Fruit fly (Drosophila melanogaster) whole organism, wandering third instar larva: Measurements from ENCODE around the gene GstD3.

Experiments used
- Abd-B ChIP-seq: fragments of >200 bp; optimal IDR thresholded peaks from 2 replicates; lab custom pipeline; 2017; ENCODE audit warnings: missing biosample characterization, missing genetic modification characterization
- CG32264 ChIP-seq: fragments of 200-800 bp; sonication (Bioruptor generic); optimal IDR thresholded peaks from 2 replicates; lab custom pipeline; 2016; ENCODE audit warnings: missing biosample characterization, missing genetic modification characterization
- CG9705 ChIP-seq: fragments of 200-800 bp; sonication (Bioruptor generic); optimal IDR thresholded peaks from 2 replicates; lab custom pipeline; 2018; ENCODE audit warnings: missing biosample characterization, mild to moderate bottlenecking, missing genetic modification characterization
- CrebA ChIP-seq: fragments of 200-800 bp; sonication (Bioruptor generic); optimal IDR thresholded peaks from 2 replicates; lab custom pipeline; 2016; ENCODE audit warnings: missing biosample characterization, mild to moderate bottlenecking, missing genetic modification characterization, borderline replicate concordance
- Dfd ChIP-seq: fragments of >200 bp; optimal IDR thresholded peaks from 2 replicates; lab custom pipeline; 2017; ENCODE audit warnings: missing biosample characterization, missing genetic modification characterization
- Dif ChIP-seq: fragments of 200-275, 200-300 bp; sonication (Bioruptor generic); optimal IDR thresholded peaks from 2 replicates; lab custom pipeline; 2018; ENCODE audit warnings: missing biosample characterization, missing genetic modification characterization; ENCODE audit not compliant: partially characterized antibody
- GATAd ChIP-seq: sonication (Bioruptor generic); optimal IDR thresholded peaks from 2 replicates; lab custom pipeline; 2016; ENCODE audit warnings: missing biosample characterization, missing genetic modification characterization
- HLH106 ChIP-seq: fragments of 200-800 bp; optimal IDR thresholded peaks from 3 replicates; lab custom pipeline; 2019; ENCODE audit warnings: missing biosample characterization, mild to moderate bottlenecking, missing genetic modification characterization, moderate library complexity
- Hnf4 ChIP-seq: fragments of 200-800 bp; sonication (Bioruptor generic); optimal IDR thresholded peaks from 2 replicates; lab custom pipeline; 2016; ENCODE audit warnings: missing biosample characterization, mild to moderate bottlenecking, missing genetic modification characterization
- Hr78 ChIP-seq: fragments of >200 bp; optimal IDR thresholded peaks from 2 replicates; lab custom pipeline; 2017; ENCODE audit warnings: missing biosample characterization, missing genetic modification characterization
- Hr83 ChIP-seq: fragments of 200-300 bp; sonication (Bioruptor generic); optimal IDR thresholded peaks from 2 replicates; lab custom pipeline; 2016; ENCODE audit warnings: missing biosample characterization, mild to moderate bottlenecking, missing genetic modification characterization, moderate library complexity; ENCODE audit not compliant: poor library complexity, severe bottlenecking
- Jra ChIP-seq: sonication (Bioruptor generic); optimal IDR thresholded peaks from 2 replicates; lab custom pipeline; 2016; ENCODE audit warnings: missing biosample characterization, missing genetic modification characterization
- Mio ChIP-seq: sonication (Bioruptor generic); optimal IDR thresholded peaks from 2 replicates; lab custom pipeline; 2016; ENCODE audit warnings: missing biosample characterization, missing genetic modification characterization
- Myc ChIP-seq: fragments of >200 bp; optimal IDR thresholded peaks from 2 replicates; lab custom pipeline; 2017
- N ChIP-seq: fragments of >200 bp; optimal IDR thresholded peaks from 2 replicates; lab custom pipeline; 2018; ENCODE audit warnings: missing biosample characterization, missing external identifiers, missing genetic modification characterization
- OdsH ChIP-seq: fragments of 200-800 bp; sonication (Bioruptor generic); optimal IDR thresholded peaks from 2 replicates; lab custom pipeline; 2016; ENCODE audit warnings: missing biosample characterization, mild to moderate bottlenecking, missing genetic modification characterization
- Rel ChIP-seq, 2 experiments: fragments of 200-800 bp; sonication (Bioruptor generic) in 1 of 2; optimal IDR thresholded peaks; 2 replicates in 1 of 2; 3 replicates in 1 of 2; lab custom pipeline; 2016 to 2019; ENCODE audit warnings: mild to moderate bottlenecking in 2 of 2, missing biosample characterization in 2 of 2, missing genetic modification characterization in 2 of 2, moderate library complexity in 1 of 2
- Sp1 ChIP-seq: fragments of 200-800 bp; sonication (Bioruptor generic); optimal IDR thresholded peaks from 3 replicates; lab custom pipeline; 2019; ENCODE audit warnings: missing biosample characterization, mild to moderate bottlenecking, missing genetic modification characterization, moderate library complexity
- Vsx2 ChIP-seq: fragments of 200-300, 225-300 bp; sonication (Bioruptor generic); optimal IDR thresholded peaks from 2 replicates; lab custom pipeline; 2018; ENCODE audit warnings: missing biosample characterization, missing genetic modification characterization; ENCODE audit not compliant: partially characterized antibody
- br ChIP-seq: fragments of 200-800 bp; sonication (Bioruptor generic); optimal IDR thresholded peaks from 2 replicates; lab custom pipeline; 2016; ENCODE audit warnings: missing biosample characterization, missing genetic modification characterization
- brk ChIP-seq: fragments of 200-800 bp; sonication (Bioruptor generic); optimal IDR thresholded peaks from 2 replicates; lab custom pipeline; 2016; ENCODE audit warnings: missing biosample characterization, mild to moderate bottlenecking, missing genetic modification characterization
- dl ChIP-seq, 2 experiments: fragments of 175-275, 200-275 bp in 1 of 2; fragments of 200-275 bp in 1 of 2; sonication (Bioruptor generic); optimal IDR thresholded peaks; lab custom pipeline; 2018; ENCODE audit warnings: mild to moderate bottlenecking in 2 of 2, missing biosample characterization in 2 of 2, missing genetic modification characterization in 2 of 2, moderate library complexity in 2 of 2; ENCODE audit not compliant: partially characterized antibody in 2 of 2, insufficient read depth in 1 of 2
- dmrt93B ChIP-seq: fragments of 200-800 bp; sonication (Bioruptor generic); optimal IDR thresholded peaks from 2 replicates; lab custom pipeline; 2018; ENCODE audit warnings: missing biosample characterization, mild to moderate bottlenecking, missing genetic modification characterization
- dsf ChIP-seq: sonication (Bioruptor generic); optimal IDR thresholded peaks from 2 replicates; lab custom pipeline; 2016; ENCODE audit warnings: missing biosample characterization, missing genetic modification characterization, borderline replicate concordance
- ey ChIP-seq: fragments of 200-800 bp; sonication (Bioruptor generic); optimal IDR thresholded peaks from 2 replicates; lab custom pipeline; 2016; ENCODE audit warnings: missing biosample characterization, missing genetic modification characterization
- foxo ChIP-seq, 2 experiments: fragments of 200-800 bp; sonication (Bioruptor generic); optimal IDR thresholded peaks; 2 replicates in 1 of 2; 3 replicates in 1 of 2; lab custom pipeline; 2016 to 2017; ENCODE audit warnings: missing biosample characterization in 2 of 2, missing genetic modification characterization in 2 of 2
- fru ChIP-seq: fragments of 200-800 bp; sonication (Bioruptor generic); optimal IDR thresholded peaks from 3 replicates; lab custom pipeline; 2016; ENCODE audit warnings: missing biosample characterization, mild to moderate bottlenecking, missing genetic modification characterization
- h ChIP-seq: fragments of 200-800 bp; sonication (Bioruptor generic); optimal IDR thresholded peaks from 3 replicates; lab custom pipeline; 2016; ENCODE audit warnings: missing biosample characterization, mild to moderate bottlenecking, missing genetic modification characterization
- jim ChIP-seq: fragments of 175-275, 200-325 bp; sonication (Bioruptor generic); optimal IDR thresholded peaks from 2 replicates; lab custom pipeline; 2016; ENCODE audit warnings: missing biosample characterization, mild to moderate bottlenecking, missing genetic modification characterization
- lola ChIP-seq: fragments of >200 bp; optimal IDR thresholded peaks from 2 replicates; lab custom pipeline; 2017; ENCODE audit warnings: missing biosample characterization, missing genetic modification characterization
- pan ChIP-seq: fragments of >200 bp; optimal IDR thresholded peaks from 2 replicates; lab custom pipeline; 2017
- psq ChIP-seq: fragments of 200-800 bp; sonication (Bioruptor generic); optimal IDR thresholded peaks from 3 replicates; lab custom pipeline; 2017; ENCODE audit warnings: missing biosample characterization, mild to moderate bottlenecking, missing genetic modification characterization, moderate library complexity
- rgr ChIP-seq: fragments of 200-800 bp; sonication (Bioruptor generic); optimal IDR thresholded peaks from 3 replicates; lab custom pipeline; 2016; ENCODE audit warnings: missing biosample characterization, mild to moderate bottlenecking, missing genetic modification characterization
- sage ChIP-seq: fragments of 200-800 bp; sonication (Bioruptor generic); optimal IDR thresholded peaks from 2 replicates; lab custom pipeline; 2016; ENCODE audit warnings: missing biosample characterization, mild to moderate bottlenecking, missing genetic modification characterization
- sv ChIP-seq: fragments of 200-800 bp; sonication (Bioruptor generic); optimal IDR thresholded peaks from 3 replicates; lab custom pipeline; 2016; ENCODE audit warnings: missing biosample characterization, missing genetic modification characterization
- tai ChIP-seq: sonication (Bioruptor generic); optimal IDR thresholded peaks from 2 replicates; lab custom pipeline; 2016; ENCODE audit warnings: missing biosample characterization, missing genetic modification characterization
- usp ChIP-seq: fragments of >200 bp; optimal IDR thresholded peaks from 2 replicates; lab custom pipeline; 2017; ENCODE audit warnings: missing biosample characterization, missing genetic modification characterization
- woc ChIP-seq: sonication (Bioruptor generic); optimal IDR thresholded peaks from 2 replicates; lab custom pipeline; 2016; ENCODE audit warnings: missing biosample characterization, mild to moderate bottlenecking, missing genetic modification characterization

GstD3 gene

dm6 chr3R:12365887-12366286 lies 7.0 kb upstream of the GstD3 start:
- TF ChIP-seq Rel (GFP tag; optimal IDR thresholded peaks at IDR 0.05; lab: Kevin White, UChicago) (no peak), Rel (tag; optimal IDR thresholded peaks at IDR 0.05; lab: Kevin White, UChicago) (no peak), Dif (GFP tag; lab: Kevin White, UChicago) (no peak), rgr (no peak), Abd-B (GFP tag; lab: Kevin White, UChicago) (no peak), CG9705 (GFP tag; lab: Kevin White, UChicago) (no peak), foxo (GFP tag; optimal IDR thresholded peaks at IDR 0.05; lab: Kevin White, UChicago) (no peak), Hr83 (GFP tag; lab: Kevin White, UChicago) (no peak), lola (GFP tag; lab: Kevin White, UChicago) (no peak), Vsx2 (GFP tag; lab: Kevin White, UChicago) (no peak), Sp1 (GFP tag; lab: Kevin White, UChicago) (no peak), brk (GFP tag; lab: Kevin White, UChicago) (no peak), Dfd (GFP tag; lab: Kevin White, UChicago) (no peak), OdsH (GFP tag; lab: Kevin White, UChicago) (no peak), sage (no peak), ey (no peak), CrebA (GFP tag; lab: Kevin White, UChicago) (no peak), br (GFP tag; lab: Kevin White, UChicago) (no peak), pan (lab: Kevin White, UChicago) (no peak), tai (GFP tag; lab: Kevin White, UChicago) (no peak)

- TF ChIP-seq Myc (lab: Kevin White, UChicago), result no peak
- no peak for TF ChIP-seq GATAd
- TF ChIP-seq Mio, result no peak
- no peak for TF ChIP-seq dmrt93B (GFP tag; lab: Kevin White, UChicago)
- TF ChIP-seq lola (GFP tag; lab: Kevin White, UChicago), result no peak
- no peak for TF ChIP-seq fru (GFP tag; lab: Kevin White, UChicago)
- no peak for TF ChIP-seq woc (GFP tag; lab: Kevin White, UChicago)
- TF ChIP-seq ey, result no peak
- TF ChIP-seq Abd-B (GFP tag; lab: Kevin White, UChicago), result no peak
- no peak for TF ChIP-seq Dif (GFP tag; lab: Kevin White, UChicago)
- no peak for TF ChIP-seq Hr83 (GFP tag; lab: Kevin White, UChicago)
- no peak for TF ChIP-seq usp
- TF ChIP-seq, all 38 proteins: peak for 0
These were observed 5.4 kb upstream of the GstD3 start, which contains the start of gene GstD9 for dm6 chr3R:12367464-12367863. Gene GstD9 (minus strand): TSS chr3R:12367564.

dm6 chr3R:12369135-12369792 lies 3.6 kb upstream of the GstD3 start, which contains the start of gene GstD1:
Gene GstD1 (minus strand): TSS chr3R:12369268.
- TF ChIP-seq Hr83 (GFP tag; lab: Kevin White, UChicago) (peak; percentile 55), Dif (GFP tag; lab: Kevin White, UChicago) (peak; percentile 81), pan (lab: Kevin White, UChicago) (no peak), N (GFP tag; lab: Kevin White, UChicago) (no peak), Jra (GFP tag; lab: Kevin White, UChicago) (peak; percentile 61), tai (GFP tag; lab: Kevin White, UChicago) (no peak), Hnf4 (peak; percentile 37), HLH106 (peak; percentile 65), usp (no peak), lola (GFP tag; lab: Kevin White, UChicago) (no peak), fru (GFP tag; lab: Kevin White, UChicago) (peak; percentile 81), sage (no peak), woc (GFP tag; lab: Kevin White, UChicago) (peak; percentile 82), OdsH (GFP tag; lab: Kevin White, UChicago) (peak; percentile 65), dmrt93B (GFP tag; lab: Kevin White, UChicago) (peak; percentile 68), psq (peak; percentile 51), brk (GFP tag; lab: Kevin White, UChicago) (no peak), Rel (GFP tag; optimal IDR thresholded peaks at IDR 0.05; lab: Kevin White, UChicago) (no peak), Rel (tag; optimal IDR thresholded peaks at IDR 0.05; lab: Kevin White, UChicago) (peak; percentile 85), rgr (peak; percentile 33), sv (peak; percentile 34), Myc (lab: Kevin White, UChicago) (no peak), h (GFP tag; lab: Kevin White, UChicago) (peak; percentile 78), CG32264 (GFP tag; lab: Kevin White, UChicago) (no peak), CG9705 (GFP tag; lab: Kevin White, UChicago) (no peak), Hr78 (no peak), Abd-B (GFP tag; lab: Kevin White, UChicago) (no peak), dsf (no peak), Mio (no peak), br (GFP tag; lab: Kevin White, UChicago) (peak; percentile 66), ey (peak; percentile 77), CrebA (GFP tag; lab: Kevin White, UChicago) (no peak), GATAd (no peak), dl (GFP tag; optimal IDR thresholded peaks at IDR 0.05; lab: Kevin White, UChicago; ENCODE audit: insufficient read depth in 1 of 2, partially characterized antibody in 2 of 2) (peak; percentile 3 to 20), Dfd (GFP tag; lab: Kevin White, UChicago) (no peak), Sp1 (GFP tag; lab: Kevin White, UChicago) (peak; percentile 32), foxo (GFP tag; optimal IDR thresholded peaks at IDR 0.05; lab: Kevin White, UChicago) (peak in 1 of 2 experiments; percentile 71), jim (GFP tag; lab: Kevin White, UChicago) (peak; percentile 83), Vsx2 (GFP tag; lab: Kevin White, UChicago) (peak; percentile 47)
